Worm (Caenorhabditis elegans): ENCODE results near the gene arc-1.
A peak's percentile ranks its signal among the peaks of the same experiment; 100 is the strongest.

DNA sequence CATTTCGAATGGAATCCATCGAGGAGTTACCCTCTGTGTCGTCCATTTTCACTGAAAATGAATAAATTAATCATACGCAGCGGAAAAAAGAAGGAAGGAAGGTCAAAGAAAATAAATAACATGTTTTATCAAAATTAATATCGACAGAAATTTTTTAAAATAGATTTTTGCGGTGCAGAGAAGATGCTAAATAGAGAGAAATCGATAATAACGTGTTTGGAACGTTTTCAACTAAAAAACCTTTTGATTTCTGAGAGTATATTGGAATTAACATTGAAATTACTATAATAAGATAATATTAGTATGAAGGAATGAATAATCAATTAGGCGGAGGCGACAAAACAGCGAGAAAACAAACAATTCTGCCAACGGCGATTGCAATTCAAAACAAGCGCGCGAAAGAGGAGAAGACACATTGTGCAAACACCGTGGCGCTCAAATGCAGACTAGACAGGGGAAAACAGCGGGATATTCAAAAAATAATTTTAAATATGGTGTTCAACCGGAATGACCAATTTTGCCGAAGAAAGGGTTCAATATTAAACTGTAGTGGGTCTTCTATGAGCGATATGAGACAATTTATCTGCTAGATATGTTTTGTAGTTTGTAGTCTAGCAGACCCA, 41.8 kb downstream of the arc-1 start, which contains the start of gene wee-1.3:
- TF ChIP-seq snpc-3.4 (tag; optimal IDR thresholded peaks at IDR 0.05) (no peak), zim-3 (tag; optimal IDR thresholded peaks at IDR 0.05) (no peak), mel-28 (tag; optimal IDR thresholded peaks at IDR 0.05; ENCODE audit: borderline replicate concordance) (no peak), pha-4 (tag; optimal IDR thresholded peaks at IDR 0.05) (no peak), F23B12.7 (tag; optimal IDR thresholded peaks at IDR 0.05; ENCODE audit: insufficient read depth) (peak; percentile 26), hmg-1.2 (GFP tag; IDR thresholded peaks at IDR 0.05) (peak; percentile 65), ztf-3 (GFP tag; optimal IDR thresholded peaks at IDR 0.05) (no peak), lsl-1 (GFP tag; optimal IDR thresholded peaks at IDR 0.05) (peak; percentile 50)

Data from whole organism, young adult.